Fruit fly (Drosophila melanogaster): Measurements from ENCODE around the gene Idh.

DNA sequence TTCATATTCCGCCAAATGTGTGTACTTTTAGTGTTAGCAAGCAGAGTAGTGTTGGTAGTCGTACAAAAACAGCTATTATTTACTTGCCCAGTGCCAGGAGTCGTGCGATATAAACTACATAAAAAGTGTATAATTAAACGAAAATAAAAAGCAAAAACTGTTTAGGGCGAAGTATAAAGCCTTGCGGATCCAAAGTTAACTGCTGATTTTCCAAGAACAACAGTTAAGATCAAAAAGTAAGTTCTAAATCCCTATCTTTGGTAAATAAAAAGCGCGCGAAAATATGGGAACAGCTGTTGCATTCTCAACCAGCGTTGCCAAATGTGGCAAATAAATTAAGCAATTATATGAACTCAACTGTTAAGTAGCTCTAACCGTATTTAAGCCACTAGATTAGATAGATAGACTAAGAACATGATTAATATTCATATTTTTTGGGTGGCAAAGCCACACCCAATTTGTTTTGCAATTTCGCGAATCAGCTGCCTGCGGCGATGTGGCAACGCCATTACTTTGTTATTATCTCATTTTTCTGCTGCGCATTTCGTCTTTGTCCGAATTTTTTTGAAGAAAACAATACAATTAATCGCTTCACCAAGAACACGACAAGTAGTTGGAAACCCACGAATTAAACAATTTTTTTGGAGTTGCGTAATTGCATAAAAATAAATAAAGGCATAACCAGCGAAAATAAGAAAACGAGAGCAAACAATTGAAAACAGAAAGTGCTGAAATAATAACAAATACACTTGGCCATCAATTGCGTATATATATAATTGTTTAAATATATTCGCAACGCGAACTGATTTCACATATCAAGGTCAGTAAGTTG is 20.2 kb downstream of the Idh start, which contains the start of the genes Prim1 and CG7083:
- TF ChIP-seq CG8478 (optimal IDR thresholded peaks at IDR 0.05), result no peak
- TF ChIP-seq CTCF (optimal IDR thresholded peaks at IDR 0.05), result no peak

Data from S2 (cell line).